Worm (Caenorhabditis elegans) whole organism, young adult: ENCODE data around the gene F52H2.15.

ENCODE experiments used
- B0019.2 ChIP-seq: fragments of 200-800 bp; sonication (Bioruptor generic); conservative IDR thresholded peaks from 2 replicates; pipeline ENCODE4 v1.3.6; 2022; ENCODE audit warnings: missing genetic modification reagents, missing genetic modification characterization, missing compliant biosample characterization
- C17E4.6 ChIP-seq: fragments of 200-800 bp; sonication (Bioruptor generic); IDR thresholded peaks from 2 replicates; pipeline ENCODE4 v1.3.6; 2022; ENCODE audit warnings: missing genetic modification reagents, missing genetic modification characterization, missing compliant biosample characterization
- F10E7.11 ChIP-seq: sonication (generic microtip); optimal IDR thresholded peaks from 2 replicates; lab custom pipeline; 2017; ENCODE audit warnings: mild to moderate bottlenecking, missing genetic modification characterization, moderate library complexity, missing compliant biosample characterization
- akir-1 ChIP-seq: fragments of 200-800 bp; sonication (Bioruptor generic); optimal IDR thresholded peaks from 2 replicates; lab custom pipeline; 2018; ENCODE audit warnings: mild to moderate bottlenecking, missing genetic modification characterization, moderate library complexity, missing compliant biosample characterization
- attf-6 ChIP-seq: fragments of 200-800 bp; sonication (Bioruptor generic); IDR thresholded peaks from 2 replicates; pipeline ENCODE4 v1.3.6; 2022; ENCODE audit warnings: missing genetic modification reagents, missing genetic modification characterization, missing compliant biosample characterization
- ceh-100 ChIP-seq: fragments of 200-800 bp; sonication (Bioruptor generic); IDR thresholded peaks from 2 replicates; pipeline ENCODE4 v1.3.6; 2022; ENCODE audit warnings: missing genetic modification reagents, missing genetic modification characterization, missing compliant biosample characterization
- lin-26 ChIP-seq: fragments of 200-800 bp; sonication (Bioruptor generic); IDR thresholded peaks from 2 replicates; pipeline ENCODE4 v1.3.6; 2022; ENCODE audit warnings: missing genetic modification reagents, missing genetic modification characterization, missing compliant biosample characterization
- lin-35 ChIP-seq, 3 experiments: fragments of 150-350 bp in 2 of 3; sonication (generic microtip) in 1 of 3; optimal IDR thresholded peaks; 2 replicates each; lab custom pipeline; 2014 to 2018; ENCODE audit warnings: missing biosample characterization in 3 of 3, missing genetic modification characterization in 3 of 3, missing genetic modification reagents in 3 of 3
- nfya-1 ChIP-seq: sonication (generic microtip); optimal IDR thresholded peaks from 2 replicates; lab custom pipeline; 2017; ENCODE audit warnings: antibody characterized with exemption, missing compliant biosample characterization, missing genetic modification characterization, borderline replicate concordance; ENCODE audit not compliant: insufficient read depth
- nhr-90 ChIP-seq: sonication (generic microtip); optimal IDR thresholded peaks from 2 replicates; lab custom pipeline; 2016; ENCODE audit warnings: missing genotype, mild to moderate bottlenecking, missing genetic modification characterization, missing compliant biosample characterization
- repo-1 ChIP-seq: sonication (generic microtip); optimal IDR thresholded peaks from 2 replicates; lab custom pipeline; 2017; ENCODE audit warnings: mild to moderate bottlenecking, missing genetic modification characterization, missing compliant biosample characterization
- snpc-4 ChIP-seq, 5 experiments: fragments of 150-350 bp in 1 of 5; sonication (generic microtip) in 4 of 5; optimal IDR thresholded peaks; 2 replicates each; lab custom pipeline; 2014 to 2018; ENCODE audit warnings: missing genetic modification characterization in 5 of 5, missing biosample characterization in 3 of 5, antibody characterized with exemption in 2 of 5, mild to moderate bottlenecking in 2 of 5, missing compliant biosample characterization in 2 of 5, missing genotype in 2 of 5, moderate library complexity in 2 of 5, missing genetic modification reagents in 1 of 5

ce11 chrX:2553433-2553860 is 11.7 kb upstream of the F52H2.15 start:
- no peak for TF ChIP-seq C17E4.6 (GFP tag; lab: Robert Waterston, UW)
- TF ChIP-seq lin-35 (GFP tag; optimal IDR thresholded peaks at IDR 0.05; lab: Kevin White, UChicago) = peak in 1 of 3 experiments; percentile 58
- TF ChIP-seq ceh-100 (GFP tag; lab: Robert Waterston, UW) = no peak
- TF ChIP-seq nfya-1 (tag; lab: Kevin White, UChicago) = no peak
- no peak for TF ChIP-seq attf-6 (GFP tag; lab: Robert Waterston, UW)
- peak; percentile 43 for TF ChIP-seq repo-1
- TF ChIP-seq snpc-4 (GFP tag; optimal IDR thresholded peaks at IDR 0.05; lab: Kevin White, UChicago) = peak; percentile 44
- TF ChIP-seq snpc-4 (tag; optimal IDR thresholded peaks at IDR 0.05; lab: Kevin White, UChicago) = peak; percentile 56 to 82 (median 69)
- TF ChIP-seq F10E7.11 (tag; lab: Kevin White, UChicago) = no peak
- TF ChIP-seq lin-26 = peak; percentile 93
- peak; percentile 90 for TF ChIP-seq nhr-90
- TF ChIP-seq B0019.2 (GFP tag; lab: Robert Waterston, UW) = no peak
- TF ChIP-seq akir-1 (GFP tag; lab: Kevin White, UChicago) = no peak
